Worm (Caenorhabditis elegans) whole organism, early embryonic: ENCODE results near the gene ZC317.7.

Source experiments
- aly-1 ChIP-seq: sonication (generic microtip); optimal IDR thresholded peaks from 2 replicates; lab custom pipeline; 2016; ENCODE audit warnings: missing genetic modification characterization, missing compliant biosample characterization
- ets-7 ChIP-seq: sonication (generic microtip); optimal IDR thresholded peaks from 2 replicates; lab custom pipeline; 2016; ENCODE audit warnings: missing genotype, missing genetic modification characterization, missing compliant biosample characterization

ce11 chrV:5433020-5433419 lies 37.8 kb downstream of the ZC317.7 start, which contains the start of gene acl-6:
- TF ChIP-seq aly-1 (tag; lab: Kevin White, UChicago), result no peak
- no peak for TF ChIP-seq ets-7 (tag; lab: Kevin White, UChicago)
